Fruit fly (Drosophila melanogaster): ENCODE data around the gene hh.

hh gene

dm6 chr3R:23110724-23111123 lies 31.0 kb downstream of the hh start:
- TF ChIP-seq Atf-2 (GFP tag; optimal IDR thresholded peaks at IDR 0.05) (no peak), scrt (GFP tag; optimal IDR thresholded peaks at IDR 0.05) (peak; percentile 6), Bgb (GFP tag; IDR thresholded peaks at IDR 0.05; ENCODE audit: partially characterized antibody) (no peak), Med (GFP tag) (peak; percentile 86), CG11696 (GFP tag; IDR thresholded peaks at IDR 0.05) (no peak), zf30C (GFP tag; optimal IDR thresholded peaks at IDR 0.05) (no peak), Taf1 (GFP tag; IDR thresholded peaks at IDR 0.05) (no peak), Hmr (GFP tag; optimal IDR thresholded peaks at IDR 0.05) (peak; percentile 27), Lim3 (GFP tag; IDR thresholded peaks at IDR 0.05) (no peak), salm (tag; optimal IDR thresholded peaks at IDR 0.05) (no peak), kni (GFP tag; optimal IDR thresholded peaks at IDR 0.05) (no peak), vfl (GFP tag; optimal IDR thresholded peaks at IDR 0.05) (no peak), gro (GFP tag; optimal IDR thresholded peaks at IDR 0.05) (peak; percentile 39), CG3065 (GFP tag; optimal IDR thresholded peaks at IDR 0.05) (no peak), Nf-YC (tag; optimal IDR thresholded peaks at IDR 0.05) (peak; percentile 12), inv (GFP tag; IDR thresholded peaks at IDR 0.05; ENCODE audit: partially characterized antibody) (no peak), D19A (tag; optimal IDR thresholded peaks at IDR 0.05) (peak; percentile 60), CG7556 (GFP tag; optimal IDR thresholded peaks at IDR 0.05) (peak; percentile 29), CG15479 (GFP tag; optimal IDR thresholded peaks at IDR 0.05) (no peak), Ets65A (GFP tag) (peak; percentile 54), slbo (GFP tag; IDR thresholded peaks at IDR 0.05) (peak; percentile 30; the same call in 1 of the 2 replicates), wdn (GFP tag; IDR thresholded peaks at IDR 0.05) (no peak), oc (tag; optimal IDR thresholded peaks at IDR 0.05) (no peak), CoRest (tag; optimal IDR thresholded peaks at IDR 0.05) (peak; percentile 22), CG17359 (tag; optimal IDR thresholded peaks at IDR 0.05) (no peak), Poxn (GFP tag; IDR thresholded peaks at IDR 0.05) (no peak), btn (GFP tag; optimal IDR thresholded peaks at IDR 0.05) (no peak), Dfd (GFP tag; optimal IDR thresholded peaks at IDR 0.05) (no peak), zfh2 (GFP tag; optimal IDR thresholded peaks at IDR 0.05) (peak; percentile 2), ssp (GFP tag; IDR thresholded peaks at IDR 0.05) (no peak), Tbp (GFP tag; optimal IDR thresholded peaks at IDR 0.05) (no peak), CG12104 (GFP tag; optimal IDR thresholded peaks at IDR 0.05) (no peak), Abd-B (GFP tag; optimal IDR thresholded peaks at IDR 0.05) (peak; percentile 10), ci (GFP tag; IDR thresholded peaks at IDR 0.05) (no peak), Mrtf (GFP tag; IDR thresholded peaks at IDR 0.05) (no peak), sd (tag; optimal IDR thresholded peaks at IDR 0.05) (no peak), CG32532 (GFP tag; IDR thresholded peaks at IDR 0.05) (no peak), lab (GFP tag; optimal IDR thresholded peaks at IDR 0.05) (peak; percentile 36), CG1832 (GFP tag; optimal IDR thresholded peaks at IDR 0.05) (no peak), CG15269 (tag; optimal IDR thresholded peaks at IDR 0.05) (peak; percentile 33), nmo (GFP tag; optimal IDR thresholded peaks at IDR 0.05) (peak; percentile 19), p53 (GFP tag; optimal IDR thresholded peaks at IDR 0.05) (no peak), BEAF-32 (GFP tag; optimal IDR thresholded peaks at IDR 0.05) (no peak), CG34224 (GFP tag; IDR thresholded peaks at IDR 0.05; ENCODE audit: partially characterized antibody) (no peak), CG2120 (GFP tag; optimal IDR thresholded peaks at IDR 0.05) (peak; percentile 48), tna (GFP tag; IDR thresholded peaks at IDR 0.05; ENCODE audit: partially characterized antibody) (no peak), Dref (GFP tag; IDR thresholded peaks at IDR 0.05) (no peak), CG13424 (tag; optimal IDR thresholded peaks at IDR 0.05) (peak; percentile 36), Meics (GFP tag; optimal IDR thresholded peaks at IDR 0.05) (peak; percentile 31), CG11247 (GFP tag; IDR thresholded peaks at IDR 0.05) (no peak), CG3281 (GFP tag; optimal IDR thresholded peaks at IDR 0.05) (peak; percentile 35), CG3407 (GFP tag; optimal IDR thresholded peaks at IDR 0.05) (no peak)

Data from whole organism, embryonic.